Worm (Caenorhabditis elegans) whole organism, L4 larva: ENCODE results near the gene D2021.4.

Experiments used
- F10B5.3 ChIP-seq: sonication (generic microtip); optimal IDR thresholded peaks from 2 replicates; lab custom pipeline; 2016; ENCODE audit warnings: mild to moderate bottlenecking, missing genetic modification characterization, missing compliant biosample characterization
- F26F4.8 ChIP-seq: fragments of 200-800 bp; sonication (Bioruptor generic); conservative IDR thresholded peaks from 2 replicates; pipeline ENCODE4 v1.3.6; 2022; ENCODE audit warnings: missing genetic modification characterization, missing compliant biosample characterization
- T20F7.1 ChIP-seq: fragments of 200-800 bp; sonication (Bioruptor generic); optimal IDR thresholded peaks from 2 replicates; lab custom pipeline; 2018; ENCODE audit warnings: mild to moderate bottlenecking, missing genetic modification characterization, missing compliant biosample characterization
- ZK546.5 ChIP-seq, 2 experiments: sonication (generic microtip); optimal IDR thresholded peaks; 2 replicates each; lab custom pipeline; 2017; ENCODE audit warnings: missing biosample characterization in 2 of 2, missing genetic modification characterization in 2 of 2
- arid-1 ChIP-seq: fragments of 200-800 bp; sonication (Bioruptor generic); conservative IDR thresholded peaks from 2 replicates; pipeline ENCODE4 v1.3.6; 2022; ENCODE audit warnings: missing genetic modification reagents, missing genetic modification characterization, missing compliant biosample characterization
- attf-4 ChIP-seq: sonication (generic microtip); optimal IDR thresholded peaks from 3 replicates; lab custom pipeline; 2017; ENCODE audit warnings: missing biosample characterization, missing genetic modification characterization
- ceh-28 ChIP-seq: fragments of 150-350 bp; optimal IDR thresholded peaks from 2 replicates; lab custom pipeline; 2014; ENCODE audit warnings: missing biosample characterization, missing genetic modification reagents, missing genetic modification characterization
- ceh-32 ChIP-seq: sonication (generic microtip); optimal IDR thresholded peaks from 2 replicates; lab custom pipeline; 2016; ENCODE audit warnings: mild to moderate bottlenecking, missing genetic modification characterization, missing compliant biosample characterization; ENCODE audit not compliant: poor library complexity
- ceh-62 ChIP-seq: sonication (generic microtip); optimal IDR thresholded peaks from 2 replicates; lab custom pipeline; 2017; ENCODE audit warnings: missing biosample characterization, missing genetic modification characterization
- ces-1 ChIP-seq: fragments of 150-350 bp; sonication (generic microtip); optimal IDR thresholded peaks from 4 replicates; lab custom pipeline; 2014; ENCODE audit warnings: missing biosample characterization, missing genetic modification reagents, missing genetic modification characterization
- daf-16 ChIP-seq, 3 experiments: sonication (generic microtip); optimal IDR thresholded peaks; 2 replicates each; lab custom pipeline; 2016 to 2017; ENCODE audit warnings: missing genetic modification characterization in 3 of 3, missing genetic modification reagents in 3 of 3, mild to moderate bottlenecking in 2 of 3, missing compliant biosample characterization in 2 of 3, missing biosample characterization in 1 of 3, moderate library complexity in 1 of 3
- daf-19 ChIP-seq: fragments of 200-800 bp; sonication (Bioruptor generic); conservative IDR thresholded peaks from 2 replicates; pipeline ENCODE4 v1.3.6; 2022; ENCODE audit warnings: missing genetic modification characterization, missing compliant biosample characterization
- dpl-1 ChIP-seq: fragments of 150-350 bp; optimal IDR thresholded peaks from 2 replicates; lab custom pipeline; 2014; ENCODE audit warnings: missing biosample characterization, missing genetic modification reagents, missing genetic modification characterization
- fos-1 ChIP-seq: fragments of 150-350 bp; optimal IDR thresholded peaks from 2 replicates; lab custom pipeline; 2014; ENCODE audit warnings: missing biosample characterization, missing genetic modification characterization
- hif-1 ChIP-seq, 2 experiments: sonication (generic microtip); optimal IDR thresholded peaks; 2 replicates each; lab custom pipeline; 2016 to 2017; ENCODE audit warnings: missing compliant biosample characterization in 2 of 2, missing genetic modification characterization in 2 of 2, missing genetic modification reagents in 2 of 2, missing genotype in 2 of 2, mild to moderate bottlenecking in 1 of 2
- hlh-30 ChIP-seq: sonication (generic microtip); optimal IDR thresholded peaks from 2 replicates; lab custom pipeline; 2017; ENCODE audit warnings: antibody characterized with exemption, mild to moderate bottlenecking, missing genetic modification characterization, missing compliant biosample characterization; ENCODE audit not compliant: insufficient read depth
- jun-1 ChIP-seq: fragments of 150-350 bp; optimal IDR thresholded peaks from 2 replicates; lab custom pipeline; 2014; ENCODE audit warnings: missing biosample characterization, missing genetic modification reagents, missing genetic modification characterization
- lim-7 ChIP-seq: fragments of 200-800 bp; sonication (Bioruptor generic); IDR thresholded peaks from 2 replicates; pipeline ENCODE4 v1.3.6; 2022; ENCODE audit warnings: missing genetic modification characterization, missing compliant biosample characterization
- lin-1 ChIP-seq: fragments of 200-800 bp; sonication (Bioruptor generic); IDR thresholded peaks from 2 replicates; pipeline ENCODE4 v1.3.6; 2022; ENCODE audit warnings: missing genetic modification reagents, missing genetic modification characterization, missing compliant biosample characterization
- lir-3 ChIP-seq: sonication (generic microtip); optimal IDR thresholded peaks from 2 replicates; lab custom pipeline; 2016; ENCODE audit warnings: mild to moderate bottlenecking, missing genetic modification characterization, missing compliant biosample characterization
- madf-5 ChIP-seq, 2 experiments: fragments of 200-800 bp; sonication (Bioruptor generic); IDR thresholded peaks; 2 replicates each; pipeline ENCODE4 v1.3.6; 2022; ENCODE audit warnings: missing compliant biosample characterization in 2 of 2, missing genetic modification characterization in 2 of 2
- mdl-1 ChIP-seq, 2 experiments: fragments of 150-350 bp in 1 of 2; sonication (generic microtip) in 1 of 2; optimal IDR thresholded peaks; 2 replicates each; lab custom pipeline; 2014 to 2017; ENCODE audit warnings: missing biosample characterization in 2 of 2, missing genetic modification characterization in 2 of 2
- mdt-29 ChIP-seq: fragments of 200-800 bp; sonication (Bioruptor generic); IDR thresholded peaks from 2 replicates; pipeline ENCODE4 v1.3.6; 2022; ENCODE audit warnings: missing genetic modification reagents, missing genetic modification characterization, missing compliant biosample characterization
- mes-2 ChIP-seq: sonication (generic microtip); optimal IDR thresholded peaks from 2 replicates; lab custom pipeline; 2016; ENCODE audit warnings: missing genotype, mild to moderate bottlenecking, missing genetic modification characterization, missing compliant biosample characterization; ENCODE audit not compliant: poor library complexity, severe bottlenecking
- nhr-28 ChIP-seq: fragments of 150-350 bp; optimal IDR thresholded peaks from 2 replicates; lab custom pipeline; 2014; ENCODE audit warnings: missing biosample characterization, missing genetic modification characterization
- nhr-42 ChIP-seq: fragments of 200-800 bp; sonication (Bioruptor generic); IDR thresholded peaks from 2 replicates; pipeline ENCODE4 v1.3.6; 2022; ENCODE audit warnings: missing genetic modification characterization, missing compliant biosample characterization
- nhr-48 ChIP-seq: sonication (generic microtip); optimal IDR thresholded peaks from 2 replicates; lab custom pipeline; 2016; ENCODE audit warnings: mild to moderate bottlenecking, missing genetic modification characterization, missing compliant biosample characterization
- nhr-77 ChIP-seq: fragments of 150-350 bp; optimal IDR thresholded peaks from 2 replicates; lab custom pipeline; 2014; ENCODE audit warnings: missing biosample characterization, missing genetic modification characterization
- pha-4 ChIP-seq, 2 experiments: fragments of 150-350 bp in 1 of 2; fragments of 200-800 bp in 1 of 2; sonication (Bioruptor generic) in 1 of 2; IDR thresholded peaks in 1 of 2; optimal IDR thresholded peaks in 1 of 2; 2 replicates each; pipeline versions ENCODE4 v1.3.6 to Lab custom; 2014 to 2022; ENCODE audit warnings: missing genetic modification characterization in 2 of 2, missing genetic modification reagents in 2 of 2, missing biosample characterization in 1 of 2, missing compliant biosample characterization in 1 of 2
- set-16 ChIP-seq: fragments of 200-800 bp; sonication (Bioruptor generic); IDR thresholded peaks from 2 replicates; pipeline ENCODE4 v1.3.6; 2022; ENCODE audit warnings: missing genetic modification reagents, missing genetic modification characterization, missing compliant biosample characterization
- spr-1 ChIP-seq: sonication (generic microtip); optimal IDR thresholded peaks from 2 replicates; lab custom pipeline; 2016; ENCODE audit warnings: mild to moderate bottlenecking, missing genetic modification characterization, missing compliant biosample characterization
- tag-97 ChIP-seq: fragments of 200-800 bp; sonication (Bioruptor generic); IDR thresholded peaks from 2 replicates; pipeline ENCODE4 v1.3.6; 2022; ENCODE audit warnings: missing genetic modification characterization, missing compliant biosample characterization
- unc-39 ChIP-seq: sonication (generic microtip); optimal IDR thresholded peaks from 2 replicates; lab custom pipeline; 2017; ENCODE audit warnings: missing biosample characterization, missing genetic modification characterization
- unc-62 ChIP-seq, 3 experiments: fragments of 150-350 bp in 1 of 3; sonication (generic microtip); optimal IDR thresholded peaks in 2 of 3; peaks in 1 of 3; 1 replicate in 1 of 3; 2 replicates in 2 of 3; lab custom pipeline; 2014 to 2017; ENCODE audit warnings: missing biosample characterization in 3 of 3, missing genetic modification characterization in 3 of 3, missing genetic modification reagents in 3 of 3, missing genotype in 1 of 3
- zfp-2 ChIP-seq: sonication (generic microtip); optimal IDR thresholded peaks from 2 replicates; lab custom pipeline; 2016; ENCODE audit warnings: mild to moderate bottlenecking, missing genetic modification characterization, missing compliant biosample characterization
- zfp-3 ChIP-seq: fragments of 200-800 bp; sonication (Bioruptor generic); conservative IDR thresholded peaks from 2 replicates; pipeline ENCODE4 v1.3.6; 2022; ENCODE audit warnings: missing genetic modification reagents, missing genetic modification characterization, missing compliant biosample characterization
- zip-2 ChIP-seq: fragments of 150-350 bp; optimal IDR thresholded peaks from 2 replicates; lab custom pipeline; 2014; ENCODE audit warnings: missing biosample characterization, missing genetic modification characterization

D2021.4 gene

ce11 chrX:8509088-8509487, 39.8 kb downstream of the D2021.4 start:
- TF ChIP-seq attf-4 (tag; lab: Kevin White, UChicago) (no peak), T20F7.1 (GFP tag; lab: Kevin White, UChicago) (no peak), mdl-1 (tag; optimal IDR thresholded peaks at IDR 0.05; lab: Kevin White, UChicago) (no peak), lim-7 (GFP tag; lab: Robert Waterston, UW) (no peak), set-16 (GFP tag; lab: Robert Waterston, UW) (no peak), daf-16 (GFP tag; optimal IDR thresholded peaks at IDR 0.05; lab: Kevin White, UChicago) (no peak), daf-16 (tag; optimal IDR thresholded peaks at IDR 0.05; lab: Kevin White, UChicago) (no peak), unc-62 (GFP tag; optimal IDR thresholded peaks at IDR 0.05 in 1 of 2; lab: Kevin White, UChicago) (no peak), unc-62 (tag; optimal IDR thresholded peaks at IDR 0.05; lab: Kevin White, UChicago) (no peak), hif-1 (tag; optimal IDR thresholded peaks at IDR 0.05; lab: Kevin White, UChicago) (no peak), F26F4.8 (GFP tag; lab: Robert Waterston, UW) (no peak)

DNA sequence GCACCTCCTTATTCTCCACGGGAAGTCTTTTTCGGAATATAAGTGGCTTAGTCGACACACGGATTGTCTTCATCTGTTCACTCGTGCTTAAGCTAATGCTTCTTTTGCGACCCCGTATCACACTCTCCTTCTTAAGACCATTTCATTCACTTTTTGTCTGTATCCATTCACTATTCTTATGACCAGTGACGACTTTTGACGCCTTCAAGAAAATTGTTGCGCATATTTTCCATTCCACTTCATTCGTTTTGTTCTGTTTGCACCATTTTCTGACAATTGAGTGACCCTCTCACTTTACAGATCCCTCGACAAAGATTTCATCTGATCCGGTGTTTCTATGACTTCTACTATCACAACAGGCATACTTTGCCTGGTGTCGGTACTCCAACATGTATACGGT, 41.3 kb downstream of the D2021.4 start, which contains the start of gene H03E18.1:
H03E18.1 (plus strand) TSS at position 301 of the 400 bp plus-strand sequence.
- no peak for TF ChIP-seq nhr-48 (tag; lab: Kevin White, UChicago)
- no peak for TF ChIP-seq madf-5 (GFP tag; IDR thresholded peaks at IDR 0.05; lab: Robert Waterston, UW)
- TF ChIP-seq lin-1 = no peak
- no peak for TF ChIP-seq ceh-62 (tag; lab: Kevin White, UChicago)
- TF ChIP-seq ceh-32 (tag; lab: Kevin White, UChicago) = no peak
- TF ChIP-seq unc-39 (tag; lab: Kevin White, UChicago) = no peak
- TF ChIP-seq fos-1 (tag; lab: Kevin White, UChicago) = no peak
- no peak for TF ChIP-seq nhr-42
- TF ChIP-seq tag-97 (GFP tag; lab: Robert Waterston, UW) = no peak
- TF ChIP-seq nhr-77 (tag; lab: Kevin White, UChicago) = no peak
- TF ChIP-seq spr-1 (tag; lab: Kevin White, UChicago) = no peak
- TF ChIP-seq mes-2 (tag; lab: Kevin White, UChicago) = no peak

DNA sequence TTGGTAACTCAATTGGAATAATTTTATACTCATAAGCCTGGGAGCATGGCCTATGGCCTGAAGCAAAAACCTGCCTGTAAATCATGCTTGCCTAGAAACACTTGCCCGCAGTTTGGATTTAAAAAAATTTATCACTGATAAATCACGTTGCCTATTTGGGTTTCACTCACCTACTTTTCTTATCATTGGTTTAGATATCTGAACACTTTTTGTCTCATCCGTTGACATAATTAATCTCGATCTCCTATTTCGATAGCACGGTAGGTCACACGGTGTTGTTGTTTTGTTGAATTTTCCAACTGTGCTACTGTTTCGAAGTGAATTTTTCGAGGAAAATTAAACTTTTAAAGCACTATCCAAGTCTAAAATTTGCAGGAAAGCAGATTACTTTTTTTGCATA, 41.8 kb downstream of the D2021.4 start:
- TF ChIP-seq lir-3 (tag; lab: Kevin White, UChicago) (no peak), pha-4 (GFP tag; IDR thresholded peaks at IDR 0.05; lab: Robert Waterston, UW) (no peak), pha-4 (tag; optimal IDR thresholded peaks at IDR 0.05; lab: Kevin White, UChicago) (no peak), zip-2 (tag; lab: Kevin White, UChicago) (no peak), zfp-2 (tag; lab: Kevin White, UChicago) (no peak), mdt-29 (GFP tag; lab: Robert Waterston, UW) (no peak), dpl-1 (GFP tag; lab: Kevin White, UChicago) (no peak), ZK546.5 (tag; optimal IDR thresholded peaks at IDR 0.05; lab: Kevin White, UChicago) (no peak), zfp-3 (no peak), ceh-28 (tag; lab: Kevin White, UChicago) (no peak), nhr-28 (no peak), F10B5.3 (tag; lab: Kevin White, UChicago) (no peak), hlh-30 (tag; lab: Kevin White, UChicago) (no peak), ces-1 (GFP tag; lab: Kevin White, UChicago) (no peak), jun-1 (tag; lab: Kevin White, UChicago) (no peak), arid-1 (GFP tag; lab: Robert Waterston, UW) (no peak), daf-19 (GFP tag; lab: Robert Waterston, UW) (no peak), hif-1 (tag; optimal IDR thresholded peaks at IDR 0.05; lab: Kevin White, UChicago) (no peak)
